Fruit fly (Drosophila melanogaster) whole organism, embryonic: ENCODE data around the gene apolpp.

Source experiments
- TFAM ChIP-seq: fragments of 200-800 bp; sonication (Bioruptor generic); optimal IDR thresholded peaks from 2 replicates; lab custom pipeline; 2017; ENCODE audit warnings: missing biosample characterization, missing genetic modification characterization, inconsistent platforms
- trem ChIP-seq: fragments of 200-800 bp; optimal IDR thresholded peaks from 3 replicates; lab custom pipeline; 2019; ENCODE audit warnings: missing biosample characterization, mild to moderate bottlenecking, missing genetic modification characterization, moderate library complexity

- TF ChIP-seq TFAM (GFP tag; lab: Kevin White, UChicago) (no peak), trem (tag; lab: Kevin White, UChicago) (no peak)
Measured at dm6 chr4:1029198-1029795, 31.5 kb upstream of the apolpp start, which contains the start of gene Mpv17.
